Worm (Caenorhabditis elegans) whole organism, midembryonic: Measurements from ENCODE around the gene gcy-25.

Experiments used
- flt-1 ChIP-seq: fragments of 200-800 bp; sonication (Bioruptor generic); IDR thresholded peaks from 2 replicates; pipeline ENCODE4 v1.3.6; 2022; ENCODE audit warnings: missing genetic modification characterization, missing compliant biosample characterization
- klf-2 ChIP-seq: fragments of 200-800 bp; sonication (Bioruptor generic); conservative IDR thresholded peaks from 2 replicates; pipeline ENCODE4 v1.3.6; 2022; ENCODE audit warnings: missing genetic modification reagents, missing genetic modification characterization, missing compliant biosample characterization

DNA sequence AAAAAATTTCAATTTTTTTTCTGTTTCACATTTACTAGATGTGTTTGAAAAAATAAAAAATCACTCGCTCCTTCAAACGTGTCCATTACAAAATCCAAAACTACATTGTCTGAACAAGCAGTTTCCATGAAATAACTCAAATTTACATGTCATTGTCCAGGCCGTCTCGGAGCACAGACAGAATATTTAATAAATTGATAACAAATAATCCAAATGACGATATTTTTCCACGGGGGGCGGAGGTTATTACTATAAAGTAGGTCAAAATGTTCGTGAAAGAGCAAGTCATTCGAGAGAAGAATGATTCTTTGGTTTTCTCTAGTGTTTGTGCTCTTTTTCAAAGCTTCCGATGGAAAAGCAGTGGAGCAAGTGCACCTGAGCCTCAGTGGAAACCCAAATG lies 11.2 kb downstream of the gcy-25 start, which contains the start of gene Y105C5B.3:
- TF ChIP-seq klf-2 (no peak), flt-1 (no peak)
